Worm (Caenorhabditis elegans) whole organism, mixed stage, embryonic: ENCODE data around the gene frm-10.

ENCODE experiments used
- elt-1 ChIP-seq: sonication (generic microtip); optimal IDR thresholded peaks from 2 replicates; lab custom pipeline; 2017; ENCODE audit warnings: missing genetic modification characterization, mild to moderate bottlenecking, missing compliant biosample characterization, antibody characterized with exemption, moderate library complexity, borderline replicate concordance; ENCODE audit not compliant: insufficient read depth
- nhr-237 ChIP-seq: fragments of 150-350 bp; optimal IDR thresholded peaks from 2 replicates; lab custom pipeline; 2014; ENCODE audit warnings: missing biosample characterization, missing genetic modification characterization
- nhr-28 ChIP-seq: fragments of 150-350 bp; optimal IDR thresholded peaks from 2 replicates; lab custom pipeline; 2014; ENCODE audit warnings: missing biosample characterization, missing genetic modification characterization
- pha-4 ChIP-seq: fragments of 150-350 bp; optimal IDR thresholded peaks from 2 replicates; lab custom pipeline; 2018; ENCODE audit warnings: missing biosample characterization, missing genetic modification reagents, missing genetic modification characterization
- sptf-1 ChIP-seq: sonication (generic microtip); optimal IDR thresholded peaks from 2 replicates; lab custom pipeline; 2017; ENCODE audit warnings: mild to moderate bottlenecking, missing genetic modification characterization, moderate library complexity, missing compliant biosample characterization
- unc-62 ChIP-seq: fragments of 150-350 bp; optimal IDR thresholded peaks from 2 replicates; lab custom pipeline; 2014; ENCODE audit warnings: missing biosample characterization, missing genetic modification reagents, missing genetic modification characterization

- peak; percentile 71 for TF ChIP-seq elt-1 (tag; lab: Kevin White, UChicago)
- no peak for TF ChIP-seq pha-4 (tag; lab: Kevin White, UChicago)
- no peak for TF ChIP-seq sptf-1 (tag; lab: Kevin White, UChicago)
- TF ChIP-seq nhr-28 (tag; lab: Kevin White, UChicago), result no peak
- no peak for TF ChIP-seq nhr-237
- TF ChIP-seq unc-62, result no peak
These were observed 48.4 kb upstream of the frm-10 start, which contains the start of gene cut-2 for ce11 chrV:13414585-13414984.
